Fruit fly (Drosophila melanogaster) whole organism, embryonic: Measurements from ENCODE around the gene CG6791.

Experiments
- Abd-B ChIP-seq: fragments of 200-800 bp; sonication (Bioruptor generic); optimal IDR thresholded peaks from 2 replicates; lab custom pipeline; 2018; ENCODE audit warnings: missing biosample characterization, mild to moderate bottlenecking, missing genetic modification characterization, moderate library complexity
- Atf6 ChIP-seq: fragments of 200-800 bp; sonication (Bioruptor generic); IDR thresholded peaks from 2 replicates; pipeline ENCODE4 v1.3.6; 2022; ENCODE audit warnings: missing biosample characterization, missing genetic modification characterization
- Awh ChIP-seq: fragments of 200-800 bp; sonication (Bioruptor generic); IDR thresholded peaks from 2 replicates; pipeline ENCODE4, ENCODE4 v1.3.6; 2022; ENCODE audit warnings: missing biosample characterization, missing genetic modification characterization
- CG1024 ChIP-seq: fragments of 200-800 bp; sonication (Bioruptor generic); IDR thresholded peaks from 2 replicates; pipeline ENCODE4 v1.3.6; 2022; ENCODE audit warnings: missing biosample characterization, missing genetic modification characterization
- CG11695 ChIP-seq: fragments of 200-800 bp; sonication (Bioruptor generic); IDR thresholded peaks from 3 replicates; pipeline ENCODE4 v1.3.6; 2022; ENCODE audit warnings: missing biosample characterization, missing genetic modification characterization
- CG11696 ChIP-seq: fragments of 200-800 bp; sonication (Bioruptor generic); IDR thresholded peaks from 2 replicates; pipeline ENCODE4 v1.3.6; 2022; ENCODE audit warnings: missing biosample characterization, missing genetic modification characterization
- CG12155 ChIP-seq: fragments of 200-800 bp; sonication (Bioruptor generic); optimal IDR thresholded peaks from 3 replicates; lab custom pipeline; 2016; ENCODE audit warnings: missing biosample characterization, missing genetic modification characterization
- CG12659 ChIP-seq: fragments of 200-800 bp; sonication (Bioruptor generic); optimal IDR thresholded peaks from 3 replicates; lab custom pipeline; 2017; ENCODE audit warnings: mild to moderate bottlenecking, missing biosample characterization, missing genetic modification reagents, missing genetic modification characterization
- CG1603 ChIP-seq: fragments of 200-800 bp; sonication (Bioruptor generic); optimal IDR thresholded peaks from 2 replicates; lab custom pipeline; 2019; ENCODE audit warnings: missing biosample characterization, mild to moderate bottlenecking, missing genetic modification characterization, moderate library complexity
- CG17361 ChIP-seq: fragments of 200-800 bp; sonication (Bioruptor generic); IDR thresholded peaks from 3 replicates; pipeline ENCODE4 v1.3.6; 2022; ENCODE audit warnings: missing biosample characterization, missing genetic modification characterization
- CG2712 ChIP-seq: fragments of 200-800 bp; optimal IDR thresholded peaks from 3 replicates; lab custom pipeline; 2019; ENCODE audit warnings: missing biosample characterization, mild to moderate bottlenecking, missing genetic modification characterization, moderate library complexity
- CG3065 ChIP-seq: fragments of 200-800 bp; sonication (Bioruptor generic); optimal IDR thresholded peaks from 2 replicates; lab custom pipeline; 2016; ENCODE audit warnings: missing biosample characterization, missing genetic modification characterization
- CG31365 ChIP-seq: fragments of 200-800 bp; sonication (Bioruptor generic); optimal IDR thresholded peaks from 2 replicates; lab custom pipeline; 2018; ENCODE audit warnings: missing biosample characterization, mild to moderate bottlenecking, missing genetic modification characterization
- CG3163 ChIP-seq: fragments of 200-800 bp; sonication (Bioruptor generic); optimal IDR thresholded peaks from 3 replicates; lab custom pipeline; 2016; ENCODE audit warnings: missing biosample characterization, missing genetic modification characterization
- CG33557 ChIP-seq: fragments of 200-800 bp; sonication (Bioruptor generic); optimal IDR thresholded peaks from 2 replicates; lab custom pipeline; 2019; ENCODE audit warnings: missing biosample characterization, mild to moderate bottlenecking, missing genetic modification characterization, moderate library complexity
- CG4404 ChIP-seq: fragments of 200-800 bp; sonication (Bioruptor generic); IDR thresholded peaks from 2 replicates; pipeline ENCODE4 v1.3.6; 2022; ENCODE audit warnings: missing biosample characterization, missing genetic modification characterization
- CG5180 ChIP-seq: fragments of 200-800 bp; sonication (Bioruptor generic); optimal IDR thresholded peaks from 3 replicates; lab custom pipeline; 2017; ENCODE audit warnings: missing biosample characterization, missing genetic modification characterization, mild to moderate bottlenecking, moderate library complexity, missing genetic modification reagents
- CG8944 ChIP-seq: fragments of 200-800 bp; sonication (Bioruptor generic); optimal IDR thresholded peaks from 3 replicates; lab custom pipeline; 2016; ENCODE audit warnings: missing biosample characterization, missing genetic modification characterization
- CG9215 ChIP-seq: fragments of 200-800 bp; sonication (Bioruptor generic); IDR thresholded peaks from 2 replicates; pipeline ENCODE4 v1.3.6; 2022; ENCODE audit warnings: missing biosample characterization, missing genetic modification characterization
- CTCF ChIP-seq: fragments of 200-800 bp; sonication (Bioruptor generic); optimal IDR thresholded peaks from 2 replicates; lab custom pipeline; 2017; ENCODE audit warnings: missing biosample characterization, mild to moderate bottlenecking, missing genetic modification characterization, moderate library complexity
- D19B ChIP-seq: fragments of 200-800 bp; sonication (Bioruptor generic); optimal IDR thresholded peaks from 2 replicates; lab custom pipeline; 2017; ENCODE audit warnings: missing biosample characterization, mild to moderate bottlenecking, missing genetic modification characterization
- Dad ChIP-seq: fragments of 200-800 bp; sonication (Bioruptor generic); optimal IDR thresholded peaks from 3 replicates; lab custom pipeline; 2016; ENCODE audit warnings: missing biosample characterization, missing genetic modification characterization
- ERR ChIP-seq: fragments of 200-800 bp; sonication (Bioruptor generic); optimal IDR thresholded peaks from 2 replicates; lab custom pipeline; 2016; ENCODE audit warnings: missing biosample characterization, missing genetic modification characterization
- Fer1 ChIP-seq: fragments of 200-800 bp; sonication (Bioruptor generic); optimal IDR thresholded peaks from 2 replicates; lab custom pipeline; 2017; ENCODE audit warnings: missing biosample characterization, mild to moderate bottlenecking, missing genetic modification characterization
- HLH54F ChIP-seq: fragments of 200-800 bp; sonication (Bioruptor generic); optimal IDR thresholded peaks from 3 replicates; lab custom pipeline; 2016; ENCODE audit warnings: missing biosample characterization, missing genetic modification characterization
- Hr51 ChIP-seq, 2 experiments: fragments of 200-800 bp; sonication (Bioruptor generic); optimal IDR thresholded peaks; 2 replicates in 1 of 2; 3 replicates in 1 of 2; lab custom pipeline; 2016 to 2018; ENCODE audit warnings: missing biosample characterization in 2 of 2, missing genetic modification characterization in 2 of 2, mild to moderate bottlenecking in 1 of 2, moderate library complexity in 1 of 2
- Kr ChIP-seq: fragments of 200-800 bp; sonication (Bioruptor generic); optimal IDR thresholded peaks from 2 replicates; lab custom pipeline; 2017; ENCODE audit warnings: missing biosample characterization, mild to moderate bottlenecking, missing genetic modification characterization
- Mes4 ChIP-seq: fragments of 200-800 bp; sonication (Bioruptor generic); optimal IDR thresholded peaks from 2 replicates; lab custom pipeline; 2016; ENCODE audit warnings: missing biosample characterization, missing genetic modification characterization
- Mrtf ChIP-seq: fragments of 200-800 bp; sonication (Bioruptor generic); IDR thresholded peaks from 3 replicates; pipeline ENCODE4 v1.3.6; 2022; ENCODE audit warnings: missing biosample characterization, missing genetic modification characterization
- NfI ChIP-seq: fragments of 200-800 bp; sonication (Bioruptor generic); optimal IDR thresholded peaks from 3 replicates; lab custom pipeline; 2018; ENCODE audit warnings: missing biosample characterization, mild to moderate bottlenecking, missing genetic modification characterization, moderate library complexity
- Oaz ChIP-seq: fragments of 200-800 bp; sonication (Bioruptor generic); IDR thresholded peaks from 2 replicates; pipeline ENCODE4 v1.3.6; 2022; ENCODE audit warnings: missing biosample characterization, missing genetic modification characterization
- Ravus ChIP-seq: fragments of 200-800 bp; sonication (Bioruptor generic); IDR thresholded peaks from 2 replicates; pipeline ENCODE4 v1.3.6; 2022; ENCODE audit warnings: missing biosample characterization, missing genetic modification characterization
- Xrp1 ChIP-seq: fragments of 200-800 bp; sonication (Bioruptor generic); IDR thresholded peaks from 2 replicates; pipeline ENCODE4 v1.3.6; 2022; ENCODE audit warnings: missing biosample characterization, missing genetic modification characterization
- bcd ChIP-seq: fragments of 200-800 bp; sonication (Bioruptor generic); optimal IDR thresholded peaks from 2 replicates; lab custom pipeline; 2017; ENCODE audit warnings: missing biosample characterization, mild to moderate bottlenecking, missing genetic modification characterization
- caup ChIP-seq: fragments of 200-800 bp; sonication (Bioruptor generic); optimal IDR thresholded peaks from 3 replicates; lab custom pipeline; 2017; ENCODE audit warnings: missing biosample characterization, mild to moderate bottlenecking, missing genetic modification characterization, moderate library complexity; ENCODE audit not compliant: severe bottlenecking
- chm ChIP-seq: fragments of 200-800 bp; sonication (Bioruptor generic); IDR thresholded peaks from 2 replicates; pipeline ENCODE4 v1.3.6; 2022; ENCODE audit warnings: missing biosample characterization, missing genetic modification characterization
- eyg ChIP-seq: fragments of 200-800 bp; sonication (Bioruptor generic); optimal IDR thresholded peaks from 3 replicates; lab custom pipeline; 2016; ENCODE audit warnings: missing biosample characterization, missing genetic modification characterization
- jing ChIP-seq: fragments of 200-800 bp; sonication (Bioruptor generic); optimal IDR thresholded peaks from 2 replicates; lab custom pipeline; 2018; ENCODE audit warnings: missing biosample characterization, mild to moderate bottlenecking, missing genetic modification characterization
- ken ChIP-seq: fragments of 200-800 bp; sonication (Bioruptor generic); IDR thresholded peaks from 3 replicates; pipeline ENCODE4 v1.3.6; 2022; ENCODE audit warnings: missing biosample characterization, missing genetic modification characterization
- lola ChIP-seq, 3 experiments: fragments of >200 bp in 2 of 3; fragments of 200-800 bp in 1 of 3; sonication (Bioruptor generic) in 1 of 3; optimal IDR thresholded peaks; 2 replicates each; lab custom pipeline; 2017 to 2019; ENCODE audit warnings: missing biosample characterization in 3 of 3, missing genetic modification characterization in 3 of 3, mild to moderate bottlenecking in 1 of 3, moderate library complexity in 1 of 3
- luna ChIP-seq: fragments of 200-800 bp; sonication (Bioruptor generic); optimal IDR thresholded peaks from 2 replicates; lab custom pipeline; 2016; ENCODE audit warnings: missing biosample characterization, missing genetic modification characterization
- nmo ChIP-seq: fragments of 200-800 bp; sonication (Bioruptor generic); optimal IDR thresholded peaks from 2 replicates; lab custom pipeline; 2018; ENCODE audit warnings: missing biosample characterization, mild to moderate bottlenecking, missing genetic modification characterization, moderate library complexity
- nom ChIP-seq: fragments of 200-800 bp; sonication (Bioruptor generic); optimal IDR thresholded peaks from 2 replicates; lab custom pipeline; 2017; ENCODE audit warnings: missing biosample characterization, missing genetic modification characterization, mild to moderate bottlenecking, moderate library complexity, missing genetic modification reagents
- phol ChIP-seq: fragments of 200-800 bp; sonication (Bioruptor generic); optimal IDR thresholded peaks from 3 replicates; lab custom pipeline; 2018; ENCODE audit warnings: missing biosample characterization, mild to moderate bottlenecking, missing genetic modification characterization, moderate library complexity
- pnt ChIP-seq: fragments of 200-800 bp; sonication (Bioruptor generic); optimal IDR thresholded peaks from 3 replicates; lab custom pipeline; 2016; ENCODE audit warnings: missing biosample characterization, missing genetic modification characterization
- row ChIP-seq: fragments of 200-800 bp; sonication (Bioruptor generic); IDR thresholded peaks from 3 replicates; pipeline ENCODE4 v1.3.6; 2022; ENCODE audit warnings: missing biosample characterization, missing genetic modification characterization
- shn ChIP-seq: fragments of 200-800 bp; sonication (Bioruptor generic); optimal IDR thresholded peaks from 3 replicates; lab custom pipeline; 2016; ENCODE audit warnings: missing biosample characterization, missing genetic modification characterization
- slp2 ChIP-seq: fragments of 200-800 bp; sonication (Bioruptor generic); optimal IDR thresholded peaks from 2 replicates; lab custom pipeline; 2016; ENCODE audit warnings: missing biosample characterization, missing genetic modification characterization
- tup ChIP-seq: fragments of 200-800 bp; sonication (Bioruptor generic); optimal IDR thresholded peaks from 2 replicates; lab custom pipeline; 2016; ENCODE audit warnings: missing biosample characterization, mild to moderate bottlenecking, missing genetic modification characterization, moderate library complexity
- unpg ChIP-seq: fragments of 200-800 bp; sonication (Bioruptor generic); optimal IDR thresholded peaks from 3 replicates; lab custom pipeline; 2018; ENCODE audit warnings: missing biosample characterization, mild to moderate bottlenecking, missing genetic modification characterization, moderate library complexity
- zen ChIP-seq: fragments of 200-800 bp; sonication (Bioruptor generic); optimal IDR thresholded peaks from 3 replicates; lab custom pipeline; 2018; ENCODE audit warnings: missing biosample characterization, mild to moderate bottlenecking, missing genetic modification characterization, moderate library complexity

CG6791 gene

dm6 chr3R:11582253-11582589 is 7.7 kb downstream of the CG6791 start (continued):
- TF ChIP-seq CG12155 (GFP tag; lab: Kevin White, UChicago) (peak; percentile 28), Atf6 (GFP tag; lab: Robert Waterston, UW) (peak; percentile 30; the same call in 1 of the 2 replicates), slp2 (GFP tag; lab: Kevin White, UChicago) (no peak), row (peak; percentile 85), Ravus (GFP tag; lab: Robert Waterston, UW) (peak; percentile 34), caup (GFP tag; lab: Kevin White, UChicago) (peak; percentile 45), CG9215 (no peak), CG8944 (GFP tag; lab: Kevin White, UChicago) (peak; percentile 63), CTCF (GFP tag; lab: Kevin White, UChicago) (no peak), CG11696 (GFP tag; lab: Robert Waterston, UW) (peak; percentile 63; the same call in 1 of the 2 replicates), CG3065 (GFP tag; lab: Kevin White, UChicago) (no peak), D19B (GFP tag; lab: Kevin White, UChicago) (peak; percentile 84), bcd (peak; percentile 51), Mrtf (0 out of 3 replicates have a peak, but pooled peaks have one; percentile 46), CG12659 (GFP tag; lab: Kevin White, UChicago) (peak; percentile 39), CG1024 (peak; percentile 71), chm (GFP tag; lab: Robert Waterston, UW) (peak; percentile 62; the same call in 1 of the 2 replicates), CG4404 (no peak), Dad (GFP tag; lab: Kevin White, UChicago) (peak; percentile 53), CG11695 (GFP tag; lab: Robert Waterston, UW) (peak; percentile 75), jing (GFP tag; lab: Kevin White, UChicago) (peak; percentile 60), CG31365 (tag; lab: Kevin White, UChicago) (peak; percentile 14), nom (GFP tag; lab: Kevin White, UChicago) (peak; percentile 38), zen (tag; lab: Kevin White, UChicago) (peak; percentile 5), Oaz (GFP tag; lab: Robert Waterston, UW) (peak; percentile 71), lola (GFP tag; optimal IDR thresholded peaks at IDR 0.05; lab: Kevin White, UChicago) (peak in 1 of 3 experiments; percentile 23), CG2712 (tag; lab: Kevin White, UChicago) (peak; percentile 79), Xrp1 (GFP tag; lab: Robert Waterston, UW) (peak; percentile 73), pnt (GFP tag; lab: Kevin White, UChicago) (peak; percentile 50), Abd-B (peak; percentile 60), NfI (peak; percentile 76), CG17361 (GFP tag; lab: Robert Waterston, UW) (no peak; the same call in 2 of the 3 replicates), ken (peak; percentile 74), nmo (GFP tag; lab: Kevin White, UChicago) (peak; percentile 74), luna (GFP tag; lab: Kevin White, UChicago) (no peak), Mes4 (GFP tag; lab: Kevin White, UChicago) (peak; percentile 61), unpg (peak; percentile 75), CG5180 (no peak), tup (GFP tag; lab: Kevin White, UChicago) (no peak), Awh (GFP tag; lab: Robert Waterston, UW) (peak; percentile 89), Hr51 (GFP tag; optimal IDR thresholded peaks at IDR 0.05; lab: Kevin White, UChicago) (peak; percentile 35 to 87), phol (tag; lab: Kevin White, UChicago) (peak; percentile 58), ERR (GFP tag; lab: Kevin White, UChicago) (peak; percentile 16), shn (peak; percentile 64), Fer1 (GFP tag; lab: Kevin White, UChicago) (peak; percentile 45), Kr (GFP tag; lab: Kevin White, UChicago) (no peak), CG3163 (GFP tag; lab: Kevin White, UChicago) (peak; percentile 41), HLH54F (GFP tag; lab: Kevin White, UChicago) (peak; percentile 19), CG1603 (tag; lab: Kevin White, UChicago) (peak; percentile 84), CG33557 (GFP tag; lab: Kevin White, UChicago) (no peak), eyg (peak; percentile 49)
